Fruit fly (Drosophila melanogaster) whole organism, embryonic: Measurements from ENCODE around the gene RpL35.
A peak's percentile ranks its signal among the peaks of the same experiment; 100 is the strongest.

ENCODE experiments used
- Atf3 ChIP-seq: fragments of 200-800 bp; sonication (Bioruptor generic); optimal IDR thresholded peaks from 3 replicates; lab custom pipeline; 2016; ENCODE audit warnings: missing biosample characterization, missing genetic modification characterization
- B-H1 ChIP-seq: fragments of 200-800 bp; sonication (Bioruptor generic); IDR thresholded peaks from 3 replicates; pipeline ENCODE4 v1.3.6; 2022; ENCODE audit warnings: missing biosample characterization, missing genetic modification characterization
- CG10209 ChIP-seq: fragments of 200-800 bp; sonication (Bioruptor generic); optimal IDR thresholded peaks from 3 replicates; lab custom pipeline; 2017; ENCODE audit warnings: missing biosample characterization, mild to moderate bottlenecking, missing genetic modification characterization, missing genetic modification reagents
- CG1024 ChIP-seq: fragments of 200-800 bp; sonication (Bioruptor generic); IDR thresholded peaks from 2 replicates; pipeline ENCODE4 v1.3.6; 2022; ENCODE audit warnings: missing biosample characterization, missing genetic modification characterization
- CG10462 ChIP-seq: fragments of 200-800 bp; sonication (Bioruptor generic); optimal IDR thresholded peaks from 2 replicates; lab custom pipeline; 2016; ENCODE audit warnings: missing biosample characterization, missing genetic modification characterization
- CG12391 ChIP-seq: fragments of 200-800 bp; sonication (Bioruptor generic); optimal IDR thresholded peaks from 3 replicates; lab custom pipeline; 2018; ENCODE audit warnings: missing biosample characterization, mild to moderate bottlenecking, missing genetic modification characterization, moderate library complexity
- CG12744 ChIP-seq: fragments of 200-800 bp; sonication (Bioruptor generic); optimal IDR thresholded peaks from 2 replicates; lab custom pipeline; 2016; ENCODE audit warnings: missing biosample characterization, missing genetic modification characterization
- CG12942 ChIP-seq: fragments of 200-800 bp; sonication (Bioruptor generic); optimal IDR thresholded peaks from 3 replicates; lab custom pipeline; 2016; ENCODE audit warnings: missing biosample characterization, missing genetic modification characterization
- CG14050 ChIP-seq: fragments of 200-800 bp; sonication (Bioruptor generic); IDR thresholded peaks from 3 replicates; pipeline ENCODE4 v1.3.6; 2022; ENCODE audit warnings: missing biosample characterization, missing genetic modification characterization
- CG14710 ChIP-seq: fragments of 200-800 bp; sonication (Bioruptor generic); optimal IDR thresholded peaks from 3 replicates; lab custom pipeline; 2019; ENCODE audit warnings: missing biosample characterization, mild to moderate bottlenecking, missing genetic modification characterization, moderate library complexity
- CG15601 ChIP-seq: fragments of 200-800 bp; sonication (Bioruptor generic); optimal IDR thresholded peaks from 3 replicates; lab custom pipeline; 2019; ENCODE audit warnings: missing biosample characterization, mild to moderate bottlenecking, missing genetic modification characterization, moderate library complexity
- CG1602 ChIP-seq: fragments of 200-800 bp; sonication (Bioruptor generic); optimal IDR thresholded peaks from 3 replicates; lab custom pipeline; 2016; ENCODE audit warnings: missing biosample characterization, missing genetic modification characterization
- CG18599 ChIP-seq: fragments of 200-800 bp; sonication (Bioruptor generic); optimal IDR thresholded peaks from 3 replicates; lab custom pipeline; 2017; ENCODE audit warnings: missing biosample characterization, missing genetic modification characterization, mild to moderate bottlenecking, moderate library complexity, missing genetic modification reagents
- CG18619 ChIP-seq: fragments of 200-800 bp; sonication (Bioruptor generic); optimal IDR thresholded peaks from 3 replicates; lab custom pipeline; 2017; ENCODE audit warnings: missing biosample characterization, mild to moderate bottlenecking, missing genetic modification characterization
- CG2875 ChIP-seq: fragments of 200-800 bp; sonication (Bioruptor generic); optimal IDR thresholded peaks from 2 replicates; lab custom pipeline; 2017; ENCODE audit warnings: missing biosample characterization, mild to moderate bottlenecking, missing genetic modification characterization, missing genetic modification reagents
- CG31441 ChIP-seq: fragments of 200-800 bp; sonication (Bioruptor generic); IDR thresholded peaks from 2 replicates; pipeline ENCODE4 v1.3.6; 2022; ENCODE audit warnings: missing biosample characterization, missing genetic modification characterization
- CG3407 ChIP-seq: fragments of 200-800 bp; sonication (Bioruptor generic); optimal IDR thresholded peaks from 2 replicates; lab custom pipeline; 2018; ENCODE audit warnings: missing biosample characterization, mild to moderate bottlenecking, missing genetic modification characterization
- CG4282 ChIP-seq: fragments of 200-800 bp; sonication (Bioruptor generic); optimal IDR thresholded peaks from 2 replicates; lab custom pipeline; 2016; ENCODE audit warnings: missing biosample characterization, missing genetic modification characterization
- CG8944 ChIP-seq: fragments of 200-800 bp; sonication (Bioruptor generic); optimal IDR thresholded peaks from 3 replicates; lab custom pipeline; 2016; ENCODE audit warnings: missing biosample characterization, missing genetic modification characterization
- CG9437 ChIP-seq: fragments of 200-800 bp; sonication (Bioruptor generic); optimal IDR thresholded peaks from 2 replicates; lab custom pipeline; 2018; ENCODE audit warnings: missing biosample characterization, mild to moderate bottlenecking, missing genetic modification characterization
- Chrac-16 ChIP-seq: fragments of 200-800 bp; sonication (Bioruptor generic); optimal IDR thresholded peaks from 3 replicates; lab custom pipeline; 2016; ENCODE audit warnings: missing biosample characterization, missing genetic modification characterization
- Drgx ChIP-seq: fragments of 200-800 bp; sonication (Bioruptor generic); IDR thresholded peaks from 2 replicates; pipeline ENCODE4 v1.3.6; 2022; ENCODE audit warnings: missing biosample characterization, missing genetic modification characterization
- Fer1 ChIP-seq: fragments of 200-800 bp; sonication (Bioruptor generic); optimal IDR thresholded peaks from 2 replicates; lab custom pipeline; 2017; ENCODE audit warnings: missing biosample characterization, mild to moderate bottlenecking, missing genetic modification characterization
- Hr3 ChIP-seq: fragments of 200-800 bp; sonication (Bioruptor generic); optimal IDR thresholded peaks from 3 replicates; lab custom pipeline; 2016; ENCODE audit warnings: missing biosample characterization, missing genetic modification characterization
- Hsf ChIP-seq: fragments of 200-800 bp; sonication (Bioruptor generic); optimal IDR thresholded peaks from 3 replicates; lab custom pipeline; 2016; ENCODE audit warnings: missing biosample characterization, missing genetic modification characterization
- MTF-1 ChIP-seq: fragments of 200-800 bp; sonication (Bioruptor generic); optimal IDR thresholded peaks from 2 replicates; lab custom pipeline; 2018; ENCODE audit warnings: missing biosample characterization, mild to moderate bottlenecking, missing genetic modification characterization, borderline replicate concordance
- Mrtf ChIP-seq: fragments of 200-800 bp; sonication (Bioruptor generic); IDR thresholded peaks from 3 replicates; pipeline ENCODE4 v1.3.6; 2022; ENCODE audit warnings: missing biosample characterization, missing genetic modification characterization
- NK7.1 ChIP-seq: fragments of 200-800 bp; sonication (Bioruptor generic); optimal IDR thresholded peaks from 3 replicates; lab custom pipeline; 2016; ENCODE audit warnings: missing biosample characterization, missing genetic modification characterization
- Oli ChIP-seq: fragments of 200-800 bp; sonication (Bioruptor generic); optimal IDR thresholded peaks from 2 replicates; lab custom pipeline; 2018; ENCODE audit warnings: missing biosample characterization, mild to moderate bottlenecking, missing genetic modification characterization, moderate library complexity
- Optix ChIP-seq: fragments of 200-800 bp; sonication (Bioruptor generic); IDR thresholded peaks from 3 replicates; pipeline ENCODE4 v1.3.6; 2022; ENCODE audit warnings: missing biosample characterization, missing genetic modification characterization
- Ssrp ChIP-seq: fragments of 200-800 bp; sonication (Bioruptor generic); optimal IDR thresholded peaks from 2 replicates; lab custom pipeline; 2018; ENCODE audit warnings: missing biosample characterization, mild to moderate bottlenecking, missing genetic modification characterization, moderate library complexity
- Vsx1 ChIP-seq: fragments of 200-800 bp; sonication (Bioruptor generic); optimal IDR thresholded peaks from 2 replicates; lab custom pipeline; 2017; ENCODE audit warnings: missing biosample characterization, mild to moderate bottlenecking, missing genetic modification characterization, missing genetic modification reagents
- Xrp1 ChIP-seq: fragments of 200-800 bp; sonication (Bioruptor generic); IDR thresholded peaks from 2 replicates; pipeline ENCODE4 v1.3.6; 2022; ENCODE audit warnings: missing biosample characterization, missing genetic modification characterization
- bab2 ChIP-seq: fragments of 200-800 bp; sonication (Bioruptor generic); optimal IDR thresholded peaks from 2 replicates; lab custom pipeline; 2016; ENCODE audit warnings: missing biosample characterization, missing genetic modification characterization
- chif ChIP-seq, 2 experiments: fragments of 200-800 bp; sonication (Bioruptor generic); optimal IDR thresholded peaks; 3 replicates each; lab custom pipeline; 2016; ENCODE audit warnings: missing biosample characterization in 2 of 2, missing genetic modification characterization in 2 of 2
- ftz-f1 ChIP-seq: fragments of 200-800 bp; sonication (Bioruptor generic); optimal IDR thresholded peaks from 2 replicates; lab custom pipeline; 2016; ENCODE audit warnings: missing biosample characterization, missing genetic modification characterization
- grau ChIP-seq: fragments of 200-800 bp; optimal IDR thresholded peaks from 3 replicates; lab custom pipeline; 2019; ENCODE audit warnings: missing biosample characterization, mild to moderate bottlenecking, missing genetic modification characterization, moderate library complexity
- her ChIP-seq: fragments of 200-800 bp; sonication (Bioruptor generic); optimal IDR thresholded peaks from 2 replicates; lab custom pipeline; 2016; ENCODE audit warnings: missing biosample characterization, missing genetic modification characterization
- jumu ChIP-seq: fragments of 200-800 bp; sonication (Bioruptor generic); optimal IDR thresholded peaks from 3 replicates; lab custom pipeline; 2016; ENCODE audit warnings: missing biosample characterization, missing genetic modification characterization
- mam ChIP-seq: fragments of 200-800 bp; sonication (Bioruptor generic); optimal IDR thresholded peaks from 3 replicates; lab custom pipeline; 2016; ENCODE audit warnings: missing biosample characterization, missing genetic modification characterization
- nmo ChIP-seq: fragments of 200-800 bp; sonication (Bioruptor generic); optimal IDR thresholded peaks from 2 replicates; lab custom pipeline; 2018; ENCODE audit warnings: missing biosample characterization, mild to moderate bottlenecking, missing genetic modification characterization, moderate library complexity
- nom ChIP-seq: fragments of 200-800 bp; sonication (Bioruptor generic); optimal IDR thresholded peaks from 2 replicates; lab custom pipeline; 2017; ENCODE audit warnings: missing biosample characterization, missing genetic modification characterization, mild to moderate bottlenecking, moderate library complexity, missing genetic modification reagents
- pros ChIP-seq: fragments of 200-800 bp; sonication (Bioruptor generic); optimal IDR thresholded peaks from 3 replicates; lab custom pipeline; 2019; ENCODE audit warnings: missing biosample characterization, mild to moderate bottlenecking, missing genetic modification characterization, moderate library complexity
- salm ChIP-seq: fragments of 200-800 bp; sonication (Bioruptor generic); optimal IDR thresholded peaks from 2 replicates; lab custom pipeline; 2018; ENCODE audit warnings: missing biosample characterization, mild to moderate bottlenecking, missing genetic modification characterization
- slp2 ChIP-seq: fragments of 200-800 bp; sonication (Bioruptor generic); optimal IDR thresholded peaks from 2 replicates; lab custom pipeline; 2016; ENCODE audit warnings: missing biosample characterization, missing genetic modification characterization
- sqz ChIP-seq: fragments of 200-800 bp; sonication (Bioruptor generic); optimal IDR thresholded peaks from 3 replicates; lab custom pipeline; 2018; ENCODE audit warnings: missing biosample characterization, mild to moderate bottlenecking, missing genetic modification characterization
- unpg ChIP-seq: fragments of 200-800 bp; sonication (Bioruptor generic); optimal IDR thresholded peaks from 3 replicates; lab custom pipeline; 2018; ENCODE audit warnings: missing biosample characterization, mild to moderate bottlenecking, missing genetic modification characterization, moderate library complexity
- wor ChIP-seq: fragments of 200-800 bp; sonication (Bioruptor generic); IDR thresholded peaks from 2 replicates; pipeline ENCODE4 v1.3.6; 2022; ENCODE audit warnings: missing biosample characterization, missing genetic modification characterization

RpL35 gene

dm6 chrX:5678178-5678470 is 5.9 kb downstream of the RpL35 start (continued):
- TF ChIP-seq ftz-f1 (no peak), CG18619 (peak; percentile 3), CG10209 (peak; percentile 22), NK7.1 (peak; percentile 1), CG31441 (GFP tag; lab: Robert Waterston, UW) (peak; percentile 9), CG18599 (GFP tag; lab: Kevin White, UChicago) (peak; percentile 14), CG14710 (tag; lab: Kevin White, UChicago) (peak; percentile 31), Fer1 (peak; percentile 18), Vsx1 (no peak), CG14050 (0 out of 3 replicates have a peak, but pooled peaks have one; percentile 5), chif (GFP tag; optimal IDR thresholded peaks at IDR 0.05; lab: Kevin White, UChicago) (peak in 1 of 2 experiments; percentile 40), Mrtf (GFP tag; lab: Robert Waterston, UW) (0 out of 3 replicates have a peak, but pooled peaks have one; percentile 3)

DNA sequence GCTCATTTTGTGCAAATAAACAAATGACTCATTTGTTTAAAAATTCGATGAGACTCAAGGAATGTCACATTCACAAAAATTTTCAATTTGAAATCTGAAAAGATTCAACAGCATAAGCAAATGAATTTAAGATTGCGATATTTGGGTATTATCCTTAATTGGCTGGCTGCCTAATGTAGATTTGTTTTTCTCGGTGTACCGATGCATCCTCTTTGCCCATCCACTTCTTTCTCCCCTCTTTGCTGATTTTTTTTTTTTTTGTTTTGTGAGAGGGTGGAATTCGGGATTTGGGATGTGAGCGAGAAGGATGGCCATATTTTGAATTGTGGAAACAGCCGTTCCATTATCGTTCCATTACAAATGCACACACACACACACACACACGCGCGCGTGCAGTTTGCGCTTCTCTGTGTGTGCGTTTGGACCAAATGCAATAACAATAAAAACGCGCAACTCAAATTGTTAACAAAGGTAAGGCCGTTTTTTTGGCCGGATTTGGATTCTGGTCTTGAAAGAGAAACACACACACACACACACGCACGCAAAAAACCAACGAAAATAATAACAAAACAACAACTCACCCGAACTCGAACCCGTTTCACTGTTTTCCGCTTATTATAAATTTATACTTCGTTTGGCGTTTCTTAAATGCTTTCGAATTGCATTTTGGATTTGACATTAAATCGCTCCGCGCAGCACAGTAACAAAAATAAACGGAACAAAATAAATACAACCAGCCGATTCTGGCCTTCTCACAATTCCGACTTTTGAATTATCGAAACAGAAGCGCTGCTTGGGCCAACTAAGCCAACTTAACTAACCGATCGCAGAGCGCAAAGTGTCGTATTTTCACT is 7.1 kb downstream of the RpL35 start:
- TF ChIP-seq CG12942 (peak; percentile 15), CG8944 (GFP tag; lab: Kevin White, UChicago) (peak; percentile 9), B-H1 (GFP tag; lab: Robert Waterston, UW) (0 out of 3 replicates have a peak, but pooled peaks have one; percentile 20), Hsf (GFP tag; lab: Kevin White, UChicago) (peak; percentile 35), CG12744 (GFP tag; lab: Kevin White, UChicago) (no peak), CG12391 (tag; lab: Kevin White, UChicago) (peak; percentile 67), unpg (GFP tag; lab: Kevin White, UChicago) (peak; percentile 63), nom (GFP tag; lab: Kevin White, UChicago) (peak; percentile 6), pros (GFP tag; lab: Kevin White, UChicago) (no peak), Chrac-16 (GFP tag; lab: Kevin White, UChicago) (peak; percentile 46), CG1024 (GFP tag; lab: Robert Waterston, UW) (no peak; the same call in 1 of the 2 replicates), Atf3 (GFP tag; lab: Kevin White, UChicago) (peak; percentile 29), wor (GFP tag; lab: Robert Waterston, UW) (0 out of 2 replicates have a peak, but pooled peaks have one; percentile 18), CG2875 (GFP tag; lab: Kevin White, UChicago) (peak; percentile 19), slp2 (peak; percentile 27), Xrp1 (peak; percentile 76), CG15601 (peak; percentile 43), CG10462 (GFP tag; lab: Kevin White, UChicago) (no peak), CG4282 (GFP tag; lab: Kevin White, UChicago) (no peak), sqz (GFP tag; lab: Kevin White, UChicago) (peak; percentile 88), her (GFP tag; lab: Kevin White, UChicago) (peak; percentile 36), bab2 (peak; percentile 21), CG9437 (GFP tag; lab: Kevin White, UChicago) (peak; percentile 35), salm (tag; lab: Kevin White, UChicago) (no peak), mam (GFP tag; lab: Kevin White, UChicago) (peak; percentile 26), CG3407 (peak; percentile 46), Optix (peak; percentile 37; the same call in 1 of the 3 replicates), jumu (GFP tag; lab: Kevin White, UChicago) (peak; percentile 39), MTF-1 (peak; percentile 3), nmo (GFP tag; lab: Kevin White, UChicago) (peak; percentile 62), Ssrp (tag; lab: Kevin White, UChicago) (peak; percentile 63), Oli (peak; percentile 58), CG14710 (tag; lab: Kevin White, UChicago) (peak; percentile 70), grau (peak; percentile 38), Hr3 (GFP tag; lab: Kevin White, UChicago) (peak; percentile 40), Drgx (GFP tag; lab: Robert Waterston, UW) (peak; percentile 51; the same call in 1 of the 2 replicates), CG1602 (peak; percentile 17), ftz-f1 (no peak)
